Worm (Caenorhabditis elegans) whole organism, L1 larva: Measurements from ENCODE around the gene T28D6.6.
A peak's percentile ranks its signal among the peaks of the same experiment; 100 is the strongest.

Experiments used
- C04F5.9 ChIP-seq: sonication (generic microtip); optimal IDR thresholded peaks from 2 replicates; lab custom pipeline; 2016; ENCODE audit warnings: missing genetic modification characterization, missing compliant biosample characterization
- aly-2 ChIP-seq: fragments of 150-350 bp; optimal IDR thresholded peaks from 2 replicates; lab custom pipeline; 2014; ENCODE audit warnings: missing biosample characterization, missing genetic modification characterization
- ama-1 ChIP-seq: fragments of 150-350 bp; optimal IDR thresholded peaks from 2 replicates; lab custom pipeline; 2014
- blmp-1 ChIP-seq: fragments of 150-350 bp; optimal IDR thresholded peaks from 2 replicates; lab custom pipeline; 2014; ENCODE audit warnings: missing biosample characterization, missing genetic modification characterization
- ceh-63 ChIP-seq: fragments of 200-800 bp; sonication (Bioruptor generic); optimal IDR thresholded peaks from 2 replicates; lab custom pipeline; 2018; ENCODE audit warnings: mild to moderate bottlenecking, missing genetic modification characterization, missing compliant biosample characterization
- ceh-82 ChIP-seq, 3 experiments: fragments of 150-350 bp in 1 of 3; sonication (generic microtip) in 2 of 3; optimal IDR thresholded peaks; 2 replicates each; lab custom pipeline; 2014 to 2017; ENCODE audit warnings: missing biosample characterization in 3 of 3, missing genetic modification characterization in 3 of 3
- dpl-1 ChIP-seq, 3 experiments: fragments of 150-350 bp in 2 of 3; sonication (generic microtip) in 1 of 3; optimal IDR thresholded peaks; 2 replicates each; lab custom pipeline; 2014 to 2017; ENCODE audit warnings: missing biosample characterization in 3 of 3, missing genetic modification characterization in 3 of 3, missing genetic modification reagents in 3 of 3
- efl-1 ChIP-seq, 4 experiments: fragments of 150-350 bp; optimal IDR thresholded peaks in 3 of 4; peaks in 1 of 4; 1 replicate in 1 of 4; 2 replicates in 3 of 4; lab custom pipeline; 2014; ENCODE audit warnings: missing biosample characterization in 2 of 4, missing genetic modification characterization in 2 of 4, missing genetic modification reagents in 2 of 4
- efl-3 ChIP-seq: fragments of 200-800 bp; sonication (Bioruptor generic); optimal IDR thresholded peaks from 2 replicates; lab custom pipeline; 2018; ENCODE audit warnings: mild to moderate bottlenecking, missing genetic modification characterization, missing compliant biosample characterization
- egl-13 ChIP-seq: sonication (generic microtip); optimal IDR thresholded peaks from 2 replicates; lab custom pipeline; 2016; ENCODE audit warnings: missing genotype, missing genetic modification reagents, missing genetic modification characterization, missing compliant biosample characterization
- egl-27 ChIP-seq, 2 experiments: fragments of 150-350 bp in 1 of 2; sonication (generic microtip); optimal IDR thresholded peaks; 3 replicates each; lab custom pipeline; 2017 to 2018; ENCODE audit warnings: missing biosample characterization in 2 of 2, missing genetic modification characterization in 2 of 2, missing genetic modification reagents in 2 of 2
- elt-3 ChIP-seq, 6 experiments: fragments of 150-350 bp in 1 of 6; sonication (generic microtip); optimal IDR thresholded peaks; 2 replicates each; lab custom pipeline; 2017 to 2018; ENCODE audit warnings: missing biosample characterization in 6 of 6, missing genetic modification characterization in 6 of 6, inconsistent platforms in 1 of 6
- fkh-10 ChIP-seq: sonication (generic microtip); optimal IDR thresholded peaks from 2 replicates; lab custom pipeline; 2017; ENCODE audit warnings: missing biosample characterization, missing genetic modification reagents, missing genetic modification characterization
- fkh-4 ChIP-seq: sonication (generic microtip); optimal IDR thresholded peaks from 2 replicates; lab custom pipeline; 2016; ENCODE audit warnings: missing compliant biosample characterization, missing genetic modification characterization, borderline replicate concordance
- fos-1 ChIP-seq: fragments of 150-350 bp; optimal IDR thresholded peaks from 2 replicates; lab custom pipeline; 2014; ENCODE audit warnings: missing biosample characterization, missing genetic modification characterization
- grh-1 ChIP-seq: fragments of 200-800 bp; sonication (Bioruptor generic); IDR thresholded peaks from 2 replicates; pipeline ENCODE4 v1.3.6; 2022; ENCODE audit warnings: missing genetic modification reagents, missing genetic modification characterization, missing compliant biosample characterization
- hlh-17 ChIP-seq: fragments of 200-800 bp; sonication (Bioruptor generic); optimal IDR thresholded peaks from 2 replicates; lab custom pipeline; 2018; ENCODE audit warnings: missing genetic modification characterization, mild to moderate bottlenecking, missing compliant biosample characterization, moderate library complexity, borderline replicate concordance
- hlh-4 ChIP-seq: sonication (generic microtip); optimal IDR thresholded peaks from 2 replicates; lab custom pipeline; 2016; ENCODE audit warnings: mild to moderate bottlenecking, missing genetic modification characterization, missing compliant biosample characterization
- hpl-2 ChIP-seq: fragments of 150-350 bp; optimal IDR thresholded peaks from 2 replicates; lab custom pipeline; 2014; ENCODE audit warnings: missing biosample characterization, missing genetic modification reagents, missing genetic modification characterization
- irx-1 ChIP-seq: sonication (generic microtip); optimal IDR thresholded peaks from 2 replicates; lab custom pipeline; 2016; ENCODE audit warnings: missing genetic modification characterization, missing compliant biosample characterization
- lin-13 ChIP-seq: fragments of 150-350 bp; optimal IDR thresholded peaks from 2 replicates; lab custom pipeline; 2014; ENCODE audit warnings: missing biosample characterization, missing genetic modification reagents, missing genetic modification characterization
- lin-14 ChIP-seq: fragments of 200-800 bp; sonication (Bioruptor generic); optimal IDR thresholded peaks from 2 replicates; lab custom pipeline; 2018; ENCODE audit warnings: mild to moderate bottlenecking, missing genetic modification characterization, moderate library complexity, missing compliant biosample characterization
- lin-15B ChIP-seq: fragments of 150-350 bp; sonication (generic microtip); optimal IDR thresholded peaks from 3 replicates; lab custom pipeline; 2014; ENCODE audit warnings: missing biosample characterization, missing genetic modification characterization
- lin-35 ChIP-seq, 2 experiments: fragments of 150-350 bp; optimal IDR thresholded peaks; 2 replicates each; lab custom pipeline; 2014; ENCODE audit warnings: missing biosample characterization in 2 of 2, missing genetic modification characterization in 2 of 2, missing genetic modification reagents in 2 of 2
- lsy-2 ChIP-seq, 2 experiments: fragments of 150-350 bp; optimal IDR thresholded peaks; 2 replicates each; lab custom pipeline; 2014; ENCODE audit warnings: missing biosample characterization in 2 of 2, missing genetic modification characterization in 2 of 2
- mdl-1 ChIP-seq, 2 experiments: fragments of 150-350 bp; optimal IDR thresholded peaks; 2 replicates each; lab custom pipeline; 2014 to 2017; ENCODE audit warnings: missing biosample characterization in 2 of 2, missing genetic modification characterization in 2 of 2, inconsistent platforms in 1 of 2
- nhr-11 ChIP-seq: fragments of 150-350 bp; optimal IDR thresholded peaks from 2 replicates; lab custom pipeline; 2014; ENCODE audit warnings: missing biosample characterization, missing genetic modification characterization
- nhr-19 ChIP-seq: fragments of 200-800 bp; sonication (Bioruptor generic); conservative IDR thresholded peaks from 2 replicates; pipeline ENCODE4 v1.3.6; 2022; ENCODE audit warnings: missing genetic modification characterization, missing compliant biosample characterization
- nhr-76 ChIP-seq: sonication (generic microtip); optimal IDR thresholded peaks from 2 replicates; lab custom pipeline; 2017; ENCODE audit warnings: missing biosample characterization, missing genetic modification characterization
- nhr-84 ChIP-seq: sonication (generic microtip); optimal IDR thresholded peaks from 2 replicates; lab custom pipeline; 2017; ENCODE audit warnings: missing biosample characterization, missing genetic modification characterization
- nhr-90 ChIP-seq: sonication (generic microtip); optimal IDR thresholded peaks from 2 replicates; lab custom pipeline; 2016; ENCODE audit warnings: mild to moderate bottlenecking, missing genetic modification characterization, missing compliant biosample characterization; ENCODE audit not compliant: poor library complexity
- pax-3 ChIP-seq: fragments of 200-800 bp; sonication (Bioruptor generic); optimal IDR thresholded peaks from 2 replicates; lab custom pipeline; 2018; ENCODE audit warnings: mild to moderate bottlenecking, missing genetic modification characterization, moderate library complexity, missing compliant biosample characterization
- pqm-1 ChIP-seq: sonication (generic microtip); optimal IDR thresholded peaks from 3 replicates; lab custom pipeline; 2017; ENCODE audit warnings: missing biosample characterization, missing genetic modification characterization
- snu-23 ChIP-seq: sonication (generic microtip); optimal IDR thresholded peaks from 2 replicates; lab custom pipeline; 2016; ENCODE audit warnings: missing genetic modification characterization, missing compliant biosample characterization
- sup-37 ChIP-seq: fragments of 200-800 bp; sonication (Bioruptor generic); optimal IDR thresholded peaks from 2 replicates; lab custom pipeline; 2018; ENCODE audit warnings: mild to moderate bottlenecking, missing genetic modification characterization, missing compliant biosample characterization
- swsn-7 ChIP-seq: sonication (generic microtip); optimal IDR thresholded peaks from 2 replicates; lab custom pipeline; 2016; ENCODE audit warnings: missing genetic modification characterization, missing compliant biosample characterization
- tlp-1 ChIP-seq: fragments of 150-350 bp; optimal IDR thresholded peaks from 2 replicates; lab custom pipeline; 2014; ENCODE audit warnings: missing biosample characterization, missing genetic modification characterization
- unc-130 ChIP-seq: fragments of 150-350 bp; optimal IDR thresholded peaks from 2 replicates; lab custom pipeline; 2017; ENCODE audit warnings: missing biosample characterization, missing genetic modification characterization, inconsistent platforms
- zip-4 ChIP-seq: fragments of 200-800 bp; sonication (Bioruptor generic); optimal IDR thresholded peaks from 2 replicates; lab custom pipeline; 2018; ENCODE audit warnings: mild to moderate bottlenecking, missing genetic modification characterization, moderate library complexity, missing compliant biosample characterization
- ztf-4 ChIP-seq: fragments of 150-350 bp; optimal IDR thresholded peaks from 2 replicates; lab custom pipeline; 2014; ENCODE audit warnings: missing biosample characterization, missing genetic modification characterization

T28D6.6 gene

DNA sequence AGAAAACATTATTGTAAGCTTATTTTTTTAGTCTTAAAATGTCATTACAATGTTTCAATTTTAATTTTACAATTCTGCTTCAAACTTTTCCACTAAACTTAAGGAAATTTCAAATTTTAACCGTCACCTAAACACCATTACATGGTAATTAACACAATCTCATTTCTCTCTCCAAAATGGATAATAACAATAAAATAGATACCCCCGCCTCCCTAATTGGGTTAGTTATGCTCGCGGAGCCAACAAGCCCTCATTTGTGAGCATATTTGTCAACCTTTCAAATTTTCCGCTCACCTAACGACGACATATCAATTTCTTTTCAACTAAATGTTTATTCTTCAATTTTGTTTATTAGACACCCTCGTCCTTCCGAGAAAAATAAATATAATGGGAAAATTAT is 15.4 kb upstream of the T28D6.6 start:
- TF ChIP-seq lin-13 (GFP tag; lab: Kevin White, UChicago) (no peak), ceh-82 (tag; optimal IDR thresholded peaks at IDR 0.05; lab: Kevin White, UChicago) (no peak), ceh-63 (GFP tag; lab: Kevin White, UChicago) (peak; percentile 29), lin-14 (GFP tag; lab: Kevin White, UChicago) (peak; percentile 22), aly-2 (tag; lab: Kevin White, UChicago) (no peak)

DNA sequence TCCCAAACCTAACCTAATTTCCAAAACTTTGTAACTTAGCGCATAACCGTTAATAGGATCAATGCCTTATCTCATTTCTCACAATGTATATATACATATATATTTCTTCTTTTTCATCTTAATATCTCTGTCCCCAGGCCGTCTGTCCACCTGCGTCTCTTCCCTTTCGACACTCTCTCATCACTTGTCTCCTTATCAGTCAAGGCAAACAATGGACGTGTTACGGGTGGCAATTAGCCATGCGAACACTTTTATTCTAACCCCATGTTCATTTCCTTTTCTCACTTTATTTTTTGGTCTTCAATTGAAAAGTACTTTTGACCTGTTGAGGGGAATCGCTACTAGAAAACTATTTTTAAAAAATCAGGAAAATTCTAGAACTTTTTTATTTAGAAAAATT is 14.5 kb upstream of the T28D6.6 start:
- TF ChIP-seq swsn-7: no peak
- TF ChIP-seq fkh-10 (GFP tag; lab: Kevin White, UChicago): no peak
- no peak for TF ChIP-seq lin-13 (GFP tag; lab: Kevin White, UChicago)
- no peak for TF ChIP-seq snu-23 (GFP tag; lab: Kevin White, UChicago)
- no peak for TF ChIP-seq dpl-1 (GFP tag; optimal IDR thresholded peaks at IDR 0.05; lab: Kevin White, UChicago)
- TF ChIP-seq nhr-19 (GFP tag; lab: Robert Waterston, UW): no peak
- TF ChIP-seq irx-1 (tag; lab: Kevin White, UChicago): no peak
- TF ChIP-seq nhr-84 (tag; lab: Kevin White, UChicago): no peak
- no peak for TF ChIP-seq hlh-4 (tag; lab: Kevin White, UChicago)
- TF ChIP-seq zip-4: no peak
- no peak for TF ChIP-seq sup-37 (GFP tag; lab: Kevin White, UChicago)
- TF ChIP-seq lin-15B: no peak
- no peak for TF ChIP-seq nhr-11
- TF ChIP-seq mdl-1 (tag; optimal IDR thresholded peaks at IDR 0.05; lab: Kevin White, UChicago): no peak
- peak in 3 of 6 experiments; percentile 52 to 79 (median 64) for TF ChIP-seq elt-3 (tag; optimal IDR thresholded peaks at IDR 0.05; lab: Kevin White, UChicago)
- TF ChIP-seq nhr-90 (tag; lab: Kevin White, UChicago): peak; percentile 22
- no peak for TF ChIP-seq hpl-2
- TF ChIP-seq efl-1 (optimal IDR thresholded peaks at IDR 0.05; lab: Kevin White, UChicago): no peak
- peak in 1 of 2 experiments; percentile 47 for TF ChIP-seq efl-1 (GFP tag; optimal IDR thresholded peaks at IDR 0.05 in 1 of 2; lab: Kevin White, UChicago)
- TF ChIP-seq nhr-76 (tag; lab: Kevin White, UChicago): no peak
- no peak for TF ChIP-seq lsy-2 (tag; optimal IDR thresholded peaks at IDR 0.05; lab: Kevin White, UChicago)
- TF ChIP-seq C04F5.9 (tag; lab: Kevin White, UChicago): no peak
- peak; percentile 16 for TF ChIP-seq blmp-1
- TF ChIP-seq fos-1: no peak
- TF ChIP-seq unc-130 (tag; lab: Kevin White, UChicago): no peak
- no peak for TF ChIP-seq tlp-1 (tag; lab: Kevin White, UChicago)
- TF ChIP-seq lin-35 (GFP tag; optimal IDR thresholded peaks at IDR 0.05; lab: Kevin White, UChicago): peak in 1 of 2 experiments; percentile 4
- TF ChIP-seq hlh-17 (GFP tag; lab: Kevin White, UChicago): no peak
- no peak for TF ChIP-seq pax-3 (tag; lab: Kevin White, UChicago)
- TF ChIP-seq fkh-4 (tag; lab: Kevin White, UChicago): no peak
- no peak for TF ChIP-seq grh-1 (GFP tag; lab: Robert Waterston, UW)
- no peak for TF ChIP-seq egl-27 (tag; optimal IDR thresholded peaks at IDR 0.05; lab: Kevin White, UChicago)
- no peak for TF ChIP-seq pqm-1 (tag; lab: Kevin White, UChicago)
- no peak for TF ChIP-seq ztf-4 (tag; lab: Kevin White, UChicago)
- TF ChIP-seq efl-3 (GFP tag; lab: Kevin White, UChicago): no peak
- TF ChIP-seq egl-13 (tag; lab: Kevin White, UChicago): no peak
- no peak for TF ChIP-seq ama-1 (lab: Kevin White, UChicago)
- peak; percentile 52 for TF ChIP-seq lin-14 (GFP tag; lab: Kevin White, UChicago)
